Worm (Caenorhabditis elegans) whole organism, midembryonic: ENCODE data around the gene sqst-5.

ENCODE experiments used
- T22C8.4 ChIP-seq: fragments of 200-800 bp; sonication (Bioruptor generic); IDR thresholded peaks from 2 replicates; pipeline ENCODE4 v1.3.6; 2022; ENCODE audit warnings: missing genetic modification characterization, missing compliant biosample characterization
- cog-1 ChIP-seq: sonication (generic microtip); optimal IDR thresholded peaks from 2 replicates; lab custom pipeline; 2016; ENCODE audit warnings: missing genetic modification characterization, missing compliant biosample characterization
- flt-1 ChIP-seq: fragments of 200-800 bp; sonication (Bioruptor generic); IDR thresholded peaks from 2 replicates; pipeline ENCODE4 v1.3.6; 2022; ENCODE audit warnings: missing genetic modification characterization, missing compliant biosample characterization
- klf-2 ChIP-seq: fragments of 200-800 bp; sonication (Bioruptor generic); conservative IDR thresholded peaks from 2 replicates; pipeline ENCODE4 v1.3.6; 2022; ENCODE audit warnings: missing genetic modification reagents, missing genetic modification characterization, missing compliant biosample characterization
- med-1 ChIP-seq: sonication (generic microtip); optimal IDR thresholded peaks from 2 replicates; lab custom pipeline; 2017; ENCODE audit warnings: missing genetic modification characterization, mild to moderate bottlenecking, missing compliant biosample characterization, antibody characterized with exemption, missing genetic modification reagents; ENCODE audit not compliant: insufficient read depth
- ref-1 ChIP-seq: fragments of 200-800 bp; sonication (Bioruptor generic); conservative IDR thresholded peaks from 2 replicates; pipeline ENCODE4 v1.3.6; 2022; ENCODE audit warnings: missing genetic modification reagents, missing genetic modification characterization, missing compliant biosample characterization
- tab-1 ChIP-seq: fragments of 200-800 bp; sonication (Bioruptor generic); IDR thresholded peaks from 2 replicates; pipeline ENCODE4 v1.3.6; 2022; ENCODE audit warnings: missing genetic modification characterization, missing compliant biosample characterization
- ztf-23 ChIP-seq: fragments of 200-800 bp; sonication (Bioruptor generic); IDR thresholded peaks from 2 replicates; pipeline ENCODE4 v1.3.6; 2022; ENCODE audit warnings: missing genetic modification reagents, missing genetic modification characterization, missing compliant biosample characterization
- ztf-29 ChIP-seq: fragments of 200-800 bp; sonication (Bioruptor generic); IDR thresholded peaks from 2 replicates; pipeline ENCODE4 v1.3.6; 2022; ENCODE audit warnings: missing genetic modification reagents, missing genetic modification characterization, missing compliant biosample characterization

The sqst-5 gene

DNA sequence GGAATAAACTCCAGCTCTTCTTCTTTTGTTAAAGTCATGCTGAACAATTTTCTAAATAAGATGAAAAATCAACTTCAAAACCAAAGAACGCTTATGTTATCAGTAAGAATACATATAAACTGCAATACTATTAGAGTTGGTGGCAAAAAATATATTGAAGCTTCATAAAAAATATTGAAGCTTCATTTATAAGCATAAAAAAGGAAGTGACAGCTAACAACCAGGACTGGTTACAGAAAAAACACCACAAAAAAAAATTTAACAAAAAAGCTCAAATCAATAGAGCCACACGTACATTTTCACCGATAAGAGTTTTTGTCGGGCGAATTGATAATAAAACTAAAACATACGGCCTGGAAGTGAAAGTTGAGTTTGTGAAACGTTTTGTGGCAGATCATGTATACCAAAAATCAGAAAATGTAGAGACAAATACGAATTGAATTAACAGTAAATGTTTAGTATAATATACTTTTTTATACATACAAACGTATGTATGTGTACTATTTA, at the start of gene sqst-5:
TSS of gene sqst-5 (minus strand) at position 51 of the 507 bp plus-strand sequence.
- TF ChIP-seq flt-1 (GFP tag; lab: Robert Waterston, UW): no peak
- TF ChIP-seq ztf-23: no peak
- no peak for TF ChIP-seq T22C8.4 (GFP tag; lab: Robert Waterston, UW)
- no peak for TF ChIP-seq klf-2 (GFP tag; lab: Robert Waterston, UW)
- TF ChIP-seq tab-1 (GFP tag; lab: Robert Waterston, UW): no peak
- no peak for TF ChIP-seq med-1 (GFP tag; lab: Kevin White, UChicago)
- no peak for TF ChIP-seq cog-1
- TF ChIP-seq ztf-29: no peak
- no peak for TF ChIP-seq ref-1 (GFP tag; lab: Robert Waterston, UW)

DNA sequence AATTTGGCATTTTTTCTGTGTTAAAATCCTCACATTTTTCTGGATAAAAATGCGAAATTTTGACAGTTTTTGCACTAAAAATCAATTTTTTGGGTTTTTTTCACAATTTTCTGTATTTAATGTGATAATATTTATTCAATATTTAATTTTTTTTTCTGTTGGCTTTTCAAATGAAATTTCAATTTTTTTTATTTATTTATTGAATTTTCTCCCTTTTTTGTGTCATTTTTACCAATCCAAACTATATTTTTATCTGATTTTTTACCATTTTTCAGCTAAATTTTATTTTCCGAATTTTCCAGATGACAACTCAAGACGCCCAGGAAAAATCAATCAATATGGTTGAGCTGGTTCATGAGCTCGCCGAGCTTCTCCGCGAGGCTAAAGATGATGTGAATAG, 46.7 kb upstream of the sqst-5 start, which contains the start of gene F40G9.17:
TSS of gene F40G9.17 (plus strand) at position 301 of the 400 bp plus-strand sequence.
- no peak for TF ChIP-seq flt-1 (GFP tag; lab: Robert Waterston, UW)
- no peak for TF ChIP-seq tab-1 (GFP tag; lab: Robert Waterston, UW)
- TF ChIP-seq ref-1 (GFP tag; lab: Robert Waterston, UW): no peak
- TF ChIP-seq klf-2 (GFP tag; lab: Robert Waterston, UW): no peak
- no peak for TF ChIP-seq cog-1

DNA sequence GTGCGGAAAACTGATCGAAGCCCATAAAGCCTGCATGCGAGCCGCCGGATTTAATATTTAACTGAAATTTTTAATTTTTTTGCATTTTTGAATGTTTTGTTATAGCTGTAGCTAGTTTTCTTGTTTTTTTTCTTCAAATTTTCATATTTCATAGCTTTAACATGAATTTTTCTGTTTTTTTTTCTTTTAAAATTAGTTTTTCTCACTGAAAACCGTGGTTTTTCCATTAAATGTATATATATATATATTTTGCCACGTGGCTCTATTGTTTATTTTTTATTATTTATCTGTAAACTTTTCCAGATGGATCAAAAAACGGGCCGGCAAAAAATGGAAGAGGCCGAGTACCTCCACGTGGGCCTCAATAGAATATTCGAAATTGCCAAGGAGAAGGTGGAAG, 44.4 kb upstream of the sqst-5 start, which contains the start of gene sec-20:
TSS of gene sec-20 (plus strand) at position 301 of the 400 bp plus-strand sequence.
- TF ChIP-seq flt-1 (GFP tag; lab: Robert Waterston, UW): no peak
- no peak for TF ChIP-seq ref-1 (GFP tag; lab: Robert Waterston, UW)
- no peak for TF ChIP-seq klf-2 (GFP tag; lab: Robert Waterston, UW)
- TF ChIP-seq ztf-23: no peak
- TF ChIP-seq cog-1: no peak
- no peak for TF ChIP-seq ztf-29
- no peak for TF ChIP-seq med-1 (GFP tag; lab: Kevin White, UChicago)
- no peak for TF ChIP-seq tab-1 (GFP tag; lab: Robert Waterston, UW)
- TF ChIP-seq T22C8.4 (GFP tag; lab: Robert Waterston, UW): no peak

DNA sequence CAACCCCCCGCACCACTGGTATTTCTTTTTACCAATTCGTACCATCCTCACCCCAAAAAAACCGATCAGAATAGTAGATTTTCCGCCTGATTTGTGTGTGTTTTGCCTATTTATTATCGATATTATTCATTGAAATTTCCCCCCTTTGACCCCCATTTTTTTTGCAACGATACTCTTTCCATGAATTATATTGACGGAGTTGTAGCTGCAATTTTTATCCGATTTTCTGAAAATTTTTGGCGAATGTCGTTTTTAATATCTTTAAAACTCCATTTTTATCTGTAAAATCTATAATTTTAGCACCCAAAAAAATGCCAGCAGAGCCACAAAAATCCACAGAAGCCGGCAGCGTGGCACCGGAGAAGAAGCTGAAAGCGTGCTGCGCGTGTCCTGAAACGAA, 43.3 kb upstream of the sqst-5 start, which contains the start of gene cox-17:
TSS of gene cox-17 (plus strand) at position 301 of the 400 bp plus-strand sequence.
- no peak for TF ChIP-seq ztf-29
- no peak for TF ChIP-seq ztf-23
- no peak for TF ChIP-seq cog-1
- no peak for TF ChIP-seq T22C8.4 (GFP tag; lab: Robert Waterston, UW)
- no peak for TF ChIP-seq ref-1 (GFP tag; lab: Robert Waterston, UW)
- TF ChIP-seq klf-2 (GFP tag; lab: Robert Waterston, UW): no peak
- TF ChIP-seq med-1 (GFP tag; lab: Kevin White, UChicago): no peak
- no peak for TF ChIP-seq tab-1 (GFP tag; lab: Robert Waterston, UW)
- no peak for TF ChIP-seq flt-1 (GFP tag; lab: Robert Waterston, UW)

DNA sequence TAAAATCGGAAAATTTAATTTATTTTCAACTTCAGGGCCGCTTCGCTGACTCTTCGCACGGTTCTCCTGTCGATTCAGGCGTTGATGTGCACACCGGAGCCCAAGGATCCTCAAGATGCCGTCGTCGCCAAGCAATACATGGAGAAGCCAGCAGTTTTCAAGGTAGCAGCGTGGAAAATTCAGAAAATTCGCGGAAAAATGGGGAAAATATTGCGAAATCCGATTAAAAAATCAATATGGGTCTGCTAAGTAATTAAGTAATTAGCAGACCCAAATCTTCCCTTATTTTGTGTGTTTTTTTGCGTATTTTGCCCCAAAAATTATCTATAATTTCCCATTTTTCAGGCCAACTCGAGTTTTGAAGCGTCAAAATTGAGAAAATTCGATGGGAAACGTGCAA, 41.9 kb upstream of the sqst-5 start:
- no peak for TF ChIP-seq ztf-23
- no peak for TF ChIP-seq flt-1 (GFP tag; lab: Robert Waterston, UW)
- TF ChIP-seq med-1 (GFP tag; lab: Kevin White, UChicago): no peak
- TF ChIP-seq ref-1 (GFP tag; lab: Robert Waterston, UW): no peak
- TF ChIP-seq ztf-29: no peak
- TF ChIP-seq tab-1 (GFP tag; lab: Robert Waterston, UW): no peak
- TF ChIP-seq klf-2 (GFP tag; lab: Robert Waterston, UW): no peak
- TF ChIP-seq cog-1: no peak
- no peak for TF ChIP-seq T22C8.4 (GFP tag; lab: Robert Waterston, UW)

DNA sequence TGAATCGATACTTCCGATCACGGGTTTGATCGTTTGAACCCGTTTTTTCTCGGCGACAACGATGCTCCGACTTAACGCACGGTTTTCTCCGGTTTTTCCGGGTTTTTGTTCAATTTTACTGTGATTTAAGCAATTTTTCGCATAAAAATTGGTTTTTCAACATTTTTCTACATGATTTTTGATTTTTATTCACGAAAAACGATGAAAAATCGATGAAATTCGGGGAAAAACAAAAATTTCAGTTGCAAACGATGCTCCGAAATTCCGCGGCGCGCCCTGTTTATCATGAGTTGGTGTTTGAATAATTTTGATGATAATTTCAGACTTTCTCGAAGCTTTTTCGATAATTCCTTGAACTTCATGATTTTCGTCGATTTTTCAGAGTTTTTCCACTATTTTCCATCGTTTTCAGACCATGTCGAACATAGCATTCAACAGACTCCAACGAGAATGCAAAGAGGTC, 41.0 kb upstream of the sqst-5 start, which contains the start of gene ubc-20:
TSS of gene ubc-20 (plus strand) at position 413 of the 463 bp plus-strand sequence.
- no peak for TF ChIP-seq tab-1 (GFP tag; lab: Robert Waterston, UW)
- no peak for TF ChIP-seq cog-1
- TF ChIP-seq T22C8.4 (GFP tag; lab: Robert Waterston, UW): no peak
- no peak for TF ChIP-seq flt-1 (GFP tag; lab: Robert Waterston, UW)
- no peak for TF ChIP-seq ztf-29
- TF ChIP-seq klf-2 (GFP tag; lab: Robert Waterston, UW): no peak
- TF ChIP-seq ref-1 (GFP tag; lab: Robert Waterston, UW): no peak

DNA sequence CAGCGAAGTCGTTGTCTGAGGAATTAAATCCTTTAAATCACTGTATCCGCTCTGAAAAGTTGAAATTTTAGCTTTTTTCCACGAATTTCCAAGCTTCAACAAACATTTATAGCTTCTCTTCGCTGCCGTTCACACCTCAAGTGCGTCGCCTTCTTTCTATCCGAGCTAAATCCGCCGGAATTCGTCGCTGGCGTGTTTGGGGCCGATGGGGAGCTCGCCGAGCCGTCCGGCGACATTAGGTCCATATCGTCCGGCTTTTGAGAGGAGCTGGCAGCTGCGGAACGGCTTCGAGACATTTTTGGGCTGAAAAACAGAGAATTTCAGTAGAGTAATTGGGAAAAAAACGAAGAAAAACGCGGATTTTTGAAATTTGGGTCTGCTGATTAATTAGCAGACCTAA, 40.4 kb upstream of the sqst-5 start, which contains the start of gene mxl-2:
TSS of gene mxl-2 (minus strand) at position 303 of the 400 bp plus-strand sequence.
- TF ChIP-seq ztf-29 (no peak), tab-1 (GFP tag; lab: Robert Waterston, UW) (no peak), T22C8.4 (GFP tag; lab: Robert Waterston, UW) (no peak), ref-1 (GFP tag; lab: Robert Waterston, UW) (no peak), med-1 (GFP tag; lab: Kevin White, UChicago) (no peak), klf-2 (GFP tag; lab: Robert Waterston, UW) (no peak), flt-1 (GFP tag; lab: Robert Waterston, UW) (no peak), ztf-23 (no peak)

DNA sequence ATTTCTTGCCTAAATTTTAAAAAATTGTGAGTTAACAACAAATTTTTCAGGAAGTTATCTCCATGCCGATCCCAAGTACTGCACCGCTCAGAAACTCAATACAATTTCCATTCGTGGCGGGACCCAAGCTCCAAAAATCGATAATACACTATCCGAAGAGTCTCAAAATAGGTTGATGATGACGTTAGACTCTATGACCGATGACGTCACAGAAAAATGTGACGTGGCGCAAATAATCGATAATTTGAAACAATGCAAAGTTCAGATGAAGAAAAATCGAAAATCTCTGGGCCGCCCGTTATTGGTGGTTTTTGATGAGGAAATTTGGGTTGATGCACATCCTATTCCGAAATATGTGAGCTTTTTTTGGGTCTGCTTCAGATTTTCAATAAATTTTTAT, 36.9 kb upstream of the sqst-5 start:
- no peak for TF ChIP-seq ztf-29
- 0 out of 2 replicates have a peak, but pooled peaks have one; percentile 5 for TF ChIP-seq T22C8.4 (GFP tag; lab: Robert Waterston, UW)
- no peak for TF ChIP-seq flt-1 (GFP tag; lab: Robert Waterston, UW)
- no peak for TF ChIP-seq klf-2 (GFP tag; lab: Robert Waterston, UW)

DNA sequence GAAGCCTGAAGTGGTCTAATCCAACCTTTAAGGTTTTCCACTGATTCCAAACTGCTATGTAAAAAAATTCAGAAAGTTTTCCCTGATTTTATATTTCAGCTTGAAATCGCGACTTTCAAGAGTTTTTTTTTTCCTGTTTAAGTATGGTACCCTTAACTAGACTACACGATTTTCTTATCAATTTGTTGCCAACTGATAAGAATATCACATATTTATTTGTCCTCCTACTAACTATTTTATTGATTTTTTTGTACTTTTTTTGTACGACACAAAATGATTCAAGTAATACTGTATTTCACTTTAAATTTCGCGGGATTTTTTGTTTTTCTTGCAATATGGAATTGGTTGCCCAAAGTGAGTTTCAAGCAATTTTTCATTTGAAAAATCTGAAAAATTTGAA, 35.7 kb upstream of the sqst-5 start:
- TF ChIP-seq ztf-29: no peak
- no peak for TF ChIP-seq med-1 (GFP tag; lab: Kevin White, UChicago)
- no peak for TF ChIP-seq ztf-23
- TF ChIP-seq T22C8.4 (GFP tag; lab: Robert Waterston, UW): no peak
- TF ChIP-seq tab-1 (GFP tag; lab: Robert Waterston, UW): no peak
- TF ChIP-seq flt-1 (GFP tag; lab: Robert Waterston, UW): no peak
- no peak for TF ChIP-seq ref-1 (GFP tag; lab: Robert Waterston, UW)
- no peak for TF ChIP-seq klf-2 (GFP tag; lab: Robert Waterston, UW)
- no peak for TF ChIP-seq cog-1
